Worm (Caenorhabditis elegans): ENCODE results near the gene C35D6.4.

ce11 chrIV:16399776-16400368, 49.1 kb downstream of the C35D6.4 start, which contains the start of gene Y65A5A.1:
- TF ChIP-seq bed-1 (GFP tag; IDR thresholded peaks at IDR 0.05) (no peak), Y67H2A.10 (GFP tag; conservative IDR thresholded peaks at IDR 0.05) (no peak), snpc-4 (GFP tag; optimal IDR thresholded peaks at IDR 0.05) (peak; percentile 79), snpc-4 (tag; optimal IDR thresholded peaks at IDR 0.05) (peak; percentile 6 to 94 (median 90)), F23B12.7 (tag; optimal IDR thresholded peaks at IDR 0.05; ENCODE audit: insufficient read depth) (peak; percentile 62), unc-62 (GFP tag; optimal IDR thresholded peaks at IDR 0.05) (no peak), mxl-1 (tag; optimal IDR thresholded peaks at IDR 0.05) (no peak), repo-1 (tag; optimal IDR thresholded peaks at IDR 0.05) (peak; percentile 19), aptf-3 (GFP tag; IDR thresholded peaks at IDR 0.05) (peak; percentile 78; the same call in 1 of the 2 replicates), tlf-1 (GFP tag; optimal IDR thresholded peaks at IDR 0.05) (no peak)

Measured in whole organism, young adult.